Worm (Caenorhabditis elegans): ENCODE data around the gene R13H7.2.

DNA sequence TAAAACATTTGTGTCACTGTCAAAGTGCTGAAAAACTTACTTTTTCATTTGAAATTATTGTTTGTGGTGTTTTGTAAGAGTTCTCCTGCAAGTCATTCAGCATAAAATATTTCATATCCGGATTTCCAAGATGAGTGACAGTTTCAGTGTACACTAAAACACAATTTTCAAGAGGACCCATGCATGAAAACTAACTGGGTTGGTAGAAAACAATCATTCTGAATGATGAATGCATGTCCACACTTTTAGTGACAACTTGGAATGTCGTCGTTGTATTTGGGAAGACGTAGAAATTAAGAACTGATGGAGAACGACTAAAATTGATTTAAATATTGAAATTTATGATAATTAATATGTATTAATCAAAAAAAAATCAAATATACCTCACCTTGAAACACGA lies 37.5 kb downstream of the R13H7.2 start:
- no peak for TF ChIP-seq fkh-10 (GFP tag; optimal IDR thresholded peaks at IDR 0.05)
- TF ChIP-seq mef-2 (tag; optimal IDR thresholded peaks at IDR 0.05): no peak
- no peak for TF ChIP-seq nhr-90 (tag; optimal IDR thresholded peaks at IDR 0.05; ENCODE audit: poor library complexity)
- no peak for TF ChIP-seq ama-1 (optimal IDR thresholded peaks at IDR 0.05)
- no peak for TF ChIP-seq nhr-11 (tag; optimal IDR thresholded peaks at IDR 0.05)
- no peak for TF ChIP-seq fkh-4 (tag; optimal IDR thresholded peaks at IDR 0.05; ENCODE audit: borderline replicate concordance)
- TF ChIP-seq unc-130 (tag; optimal IDR thresholded peaks at IDR 0.05): no peak
- no peak for TF ChIP-seq nhr-47 (tag; optimal IDR thresholded peaks at IDR 0.05)
- TF ChIP-seq skn-1 (tag; optimal IDR thresholded peaks at IDR 0.05): no peak
- no peak for TF ChIP-seq nhr-12 (tag; optimal IDR thresholded peaks at IDR 0.05)
- TF ChIP-seq hpl-2 (GFP tag; optimal IDR thresholded peaks at IDR 0.05): no peak
- no peak for TF ChIP-seq rnt-1 (tag; optimal IDR thresholded peaks at IDR 0.05)

Measured in whole organism, L1 larva.